Worm (Caenorhabditis elegans) whole organism, mixed stage, embryonic: Measurements from ENCODE around the gene C06H5.13.
"Not testable (repeated sequence)": the region's sequence is repeated elsewhere in the genome, so short reads cannot be mapped to it uniquely, and the experiment has no call there.

Experiments used
- M03D4.4 ChIP-seq: sonication (generic microtip); optimal IDR thresholded peaks from 2 replicates; lab custom pipeline; 2017; ENCODE audit warnings: mild to moderate bottlenecking, missing genetic modification characterization, missing compliant biosample characterization
- bed-3 ChIP-seq: fragments of 200-800 bp; sonication (Bioruptor generic); optimal IDR thresholded peaks from 3 replicates; lab custom pipeline; 2018; ENCODE audit warnings: mild to moderate bottlenecking, missing genetic modification characterization, moderate library complexity, missing compliant biosample characterization
- ceh-39 ChIP-seq: fragments of 150-350 bp; optimal IDR thresholded peaks from 2 replicates; lab custom pipeline; 2014; ENCODE audit warnings: missing biosample characterization, missing genetic modification characterization
- ceh-43 ChIP-seq: fragments of 200-800 bp; sonication (Bioruptor generic); optimal IDR thresholded peaks from 2 replicates; lab custom pipeline; 2018; ENCODE audit warnings: mild to moderate bottlenecking, missing genetic modification characterization, moderate library complexity, missing compliant biosample characterization
- ces-1 ChIP-seq: fragments of 150-350 bp; optimal IDR thresholded peaks from 2 replicates; lab custom pipeline; 2014; ENCODE audit warnings: missing biosample characterization, missing genetic modification reagents, missing genetic modification characterization
- cnd-1 ChIP-seq: fragments of 200-800 bp; sonication (Bioruptor generic); optimal IDR thresholded peaks from 2 replicates; lab custom pipeline; 2018; ENCODE audit warnings: mild to moderate bottlenecking, missing genetic modification characterization, missing compliant biosample characterization
- drap-1 ChIP-seq: fragments of 200-800 bp; sonication (Bioruptor generic); optimal IDR thresholded peaks from 3 replicates; lab custom pipeline; 2018; ENCODE audit warnings: mild to moderate bottlenecking, missing genetic modification characterization, missing compliant biosample characterization
- elt-1 ChIP-seq: sonication (generic microtip); optimal IDR thresholded peaks from 2 replicates; lab custom pipeline; 2017; ENCODE audit warnings: missing genetic modification characterization, mild to moderate bottlenecking, missing compliant biosample characterization, antibody characterized with exemption, moderate library complexity, borderline replicate concordance; ENCODE audit not compliant: insufficient read depth
- elt-3 ChIP-seq: fragments of 150-350 bp; optimal IDR thresholded peaks from 2 replicates; lab custom pipeline; 2014; ENCODE audit warnings: missing biosample characterization, missing genetic modification characterization
- flh-1 ChIP-seq: fragments of 200-800 bp; sonication (Bioruptor generic); optimal IDR thresholded peaks from 2 replicates; lab custom pipeline; 2018; ENCODE audit warnings: mild to moderate bottlenecking, missing genetic modification characterization, moderate library complexity, missing compliant biosample characterization
- ham-2 ChIP-seq: fragments of 200-800 bp; sonication (Bioruptor generic); optimal IDR thresholded peaks from 2 replicates; lab custom pipeline; 2018; ENCODE audit warnings: mild to moderate bottlenecking, missing genetic modification characterization, missing compliant biosample characterization
- lin-13 ChIP-seq: fragments of 150-350 bp; optimal IDR thresholded peaks from 2 replicates; lab custom pipeline; 2014; ENCODE audit warnings: missing biosample characterization, missing genetic modification characterization
- lin-32 ChIP-seq: fragments of 200-800 bp; sonication (Bioruptor generic); optimal IDR thresholded peaks from 2 replicates; lab custom pipeline; 2018; ENCODE audit warnings: mild to moderate bottlenecking, missing genetic modification characterization, missing compliant biosample characterization
- lsy-2 ChIP-seq: fragments of 150-350 bp; optimal IDR thresholded peaks from 2 replicates; lab custom pipeline; 2014; ENCODE audit warnings: missing biosample characterization, missing genetic modification characterization
- mab-5 ChIP-seq: fragments of 150-350 bp; optimal IDR thresholded peaks from 2 replicates; lab custom pipeline; 2014; ENCODE audit warnings: missing biosample characterization, missing genetic modification characterization
- mep-1 ChIP-seq: fragments of 150-350 bp; optimal IDR thresholded peaks from 2 replicates; lab custom pipeline; 2017; ENCODE audit warnings: missing biosample characterization, missing genetic modification reagents, missing genetic modification characterization, inconsistent platforms
- mls-2 ChIP-seq: sonication (generic microtip); optimal IDR thresholded peaks from 2 replicates; lab custom pipeline; 2016; ENCODE audit warnings: mild to moderate bottlenecking, missing genetic modification characterization, moderate library complexity, missing compliant biosample characterization
- nhr-12 ChIP-seq: fragments of 150-350 bp; optimal IDR thresholded peaks from 2 replicates; lab custom pipeline; 2014; ENCODE audit warnings: missing biosample characterization, missing genetic modification characterization
- nhr-237 ChIP-seq: fragments of 150-350 bp; optimal IDR thresholded peaks from 2 replicates; lab custom pipeline; 2014; ENCODE audit warnings: missing biosample characterization, missing genetic modification characterization
- nhr-76 ChIP-seq: sonication (generic microtip); optimal IDR thresholded peaks from 2 replicates; lab custom pipeline; 2017; ENCODE audit warnings: missing biosample characterization, missing genetic modification characterization
- sem-2 ChIP-seq: fragments of 200-800 bp; sonication (Bioruptor generic); optimal IDR thresholded peaks from 2 replicates; lab custom pipeline; 2018; ENCODE audit warnings: mild to moderate bottlenecking, missing genetic modification characterization, missing compliant biosample characterization
- sptf-1 ChIP-seq: sonication (generic microtip); optimal IDR thresholded peaks from 2 replicates; lab custom pipeline; 2017; ENCODE audit warnings: mild to moderate bottlenecking, missing genetic modification characterization, moderate library complexity, missing compliant biosample characterization
- tbx-8 ChIP-seq: fragments of 200-800 bp; sonication (Bioruptor generic); optimal IDR thresholded peaks from 2 replicates; lab custom pipeline; 2018; ENCODE audit warnings: mild to moderate bottlenecking, missing genetic modification characterization, moderate library complexity, missing compliant biosample characterization
- unc-120 ChIP-seq: sonication (generic microtip); optimal IDR thresholded peaks from 2 replicates; lab custom pipeline; 2017; ENCODE audit warnings: missing genetic modification characterization, missing compliant biosample characterization; ENCODE audit not compliant: poor library complexity, severe bottlenecking
- unc-39 ChIP-seq: fragments of 150-350 bp; optimal IDR thresholded peaks from 2 replicates; lab custom pipeline; 2014; ENCODE audit warnings: missing biosample characterization, missing genetic modification characterization
- unc-62 ChIP-seq: fragments of 150-350 bp; optimal IDR thresholded peaks from 2 replicates; lab custom pipeline; 2014; ENCODE audit warnings: missing biosample characterization, missing genetic modification reagents, missing genetic modification characterization
- ztf-11 ChIP-seq: fragments of 150-350 bp; optimal IDR thresholded peaks from 2 replicates; lab custom pipeline; 2014; ENCODE audit warnings: missing biosample characterization, missing genetic modification characterization

Gene C06H5.13

ce11 chrV:17897646-17898045 lies at the start of gene C06H5.13:
Gene C06H5.13, minus strand, starts transcription at chrV:17897746.
- TF ChIP-seq lin-32 (GFP tag; lab: Kevin White, UChicago); tbx-8 (GFP tag; lab: Kevin White, UChicago); ces-1: not testable (repeated sequence)

ce11 chrV:17947266-17947665 lies 49.7 kb upstream of the C06H5.13 start:
- TF ChIP-seq cnd-1 (tag; lab: Kevin White, UChicago) = no peak
- TF ChIP-seq nhr-12 (tag; lab: Kevin White, UChicago) = no peak
- no peak for TF ChIP-seq bed-3 (GFP tag; lab: Kevin White, UChicago)
- TF ChIP-seq mep-1 (tag; lab: Kevin White, UChicago) = no peak
- no peak for TF ChIP-seq unc-39 (tag; lab: Kevin White, UChicago)
- TF ChIP-seq nhr-237 (tag; lab: Kevin White, UChicago) = no peak
- TF ChIP-seq sptf-1 (tag; lab: Kevin White, UChicago) = no peak
- TF ChIP-seq mab-5 (tag; lab: Kevin White, UChicago) = no peak

DNA sequence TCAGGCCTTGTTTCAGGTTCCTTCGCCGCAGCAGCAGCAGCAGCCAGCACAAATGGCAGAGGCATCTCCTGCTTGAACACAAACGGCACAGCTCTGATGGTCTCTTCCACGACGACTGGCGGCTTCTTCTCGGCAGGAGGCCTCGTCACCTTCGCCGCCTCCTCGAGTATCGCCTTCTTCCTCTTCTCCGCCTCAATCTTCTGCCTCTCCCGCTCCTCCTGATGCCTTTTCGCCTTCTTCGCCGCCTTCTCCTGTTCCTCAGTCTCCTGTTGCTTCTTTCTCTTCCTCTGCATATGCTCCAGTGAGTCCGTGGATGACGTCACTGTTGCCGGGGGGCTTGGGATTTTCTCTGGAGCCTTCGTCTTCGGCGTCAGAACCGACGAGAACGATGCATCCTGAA lies 47.9 kb upstream of the C06H5.13 start:
- no peak for TF ChIP-seq nhr-76 (tag; lab: Kevin White, UChicago)
- no peak for TF ChIP-seq ceh-39
- TF ChIP-seq lsy-2 = no peak
- no peak for TF ChIP-seq cnd-1 (tag; lab: Kevin White, UChicago)
- TF ChIP-seq sptf-1 (tag; lab: Kevin White, UChicago) = no peak
- no peak for TF ChIP-seq ceh-43 (GFP tag; lab: Kevin White, UChicago)
- no peak for TF ChIP-seq sem-2 (GFP tag; lab: Kevin White, UChicago)
- no peak for TF ChIP-seq ham-2 (GFP tag; lab: Kevin White, UChicago)
- TF ChIP-seq unc-120 (tag; lab: Kevin White, UChicago) = no peak
- TF ChIP-seq elt-3 = no peak

DNA sequence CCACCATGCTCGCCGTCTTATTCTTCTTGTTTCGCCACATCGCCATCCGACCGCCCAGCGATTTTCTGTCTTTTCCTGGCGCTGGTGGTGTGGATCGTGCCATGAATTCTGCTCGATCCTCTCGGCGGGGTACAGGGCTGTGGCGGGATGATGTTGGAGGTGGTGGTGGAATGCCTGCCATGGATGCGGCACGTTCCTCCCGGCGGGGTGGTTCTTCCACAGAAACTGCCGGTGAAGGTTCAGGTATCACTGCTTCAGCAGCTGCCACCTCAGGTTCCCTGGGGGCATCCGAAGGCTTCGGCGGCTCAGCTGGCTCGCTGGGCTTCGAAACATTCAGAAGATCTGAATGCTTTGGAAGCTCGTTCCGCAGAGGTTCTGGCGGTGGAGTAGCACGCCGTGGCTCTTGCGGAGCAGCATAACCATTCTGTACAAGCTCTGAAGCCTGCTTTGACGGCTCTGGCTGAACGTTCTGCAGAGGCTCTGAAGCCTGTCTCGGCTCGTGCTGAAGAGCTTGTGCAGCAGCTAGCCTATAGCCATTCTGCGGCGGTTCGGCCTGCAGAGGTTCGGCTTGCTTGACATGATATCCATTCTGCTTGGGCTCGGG lies 47.4 kb upstream of the C06H5.13 start:
- TF ChIP-seq flh-1 (GFP tag; lab: Kevin White, UChicago) = no peak
- TF ChIP-seq drap-1 (GFP tag; lab: Kevin White, UChicago) = no peak
- TF ChIP-seq unc-62 (GFP tag; lab: Kevin White, UChicago) = no peak
- no peak for TF ChIP-seq sem-2 (GFP tag; lab: Kevin White, UChicago)
- TF ChIP-seq, all 35 proteins: peak for 0

DNA sequence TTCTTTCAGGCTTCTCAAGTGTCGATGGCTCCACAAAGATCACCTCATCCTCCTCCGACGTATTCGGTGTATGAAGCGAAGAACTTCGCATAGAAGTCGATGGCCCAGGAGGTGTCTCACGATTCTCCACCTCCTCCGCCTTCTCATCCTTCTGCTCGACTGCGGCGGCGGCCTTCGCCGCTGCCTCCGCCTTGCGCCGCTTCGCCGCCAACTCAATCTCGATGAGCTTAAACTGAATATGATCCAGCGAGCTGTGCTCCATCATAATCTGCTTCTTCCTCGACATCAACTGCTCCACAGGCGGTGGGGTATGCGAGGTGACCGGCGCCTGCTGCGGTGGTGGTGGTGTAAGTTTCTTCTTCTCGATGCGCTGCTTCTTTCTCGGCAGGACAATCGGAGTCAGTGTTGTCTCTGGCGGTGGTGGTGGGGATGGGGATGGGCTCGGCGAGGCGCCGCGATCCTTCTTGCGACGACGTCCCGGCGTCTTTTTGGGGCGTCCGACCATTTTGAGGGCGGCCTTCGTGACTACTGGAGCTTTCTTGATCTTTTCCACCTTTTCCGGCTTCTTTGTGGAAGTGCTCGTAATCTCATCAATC lies 46.4 kb upstream of the C06H5.13 start:
- peak; percentile 53 for TF ChIP-seq drap-1 (GFP tag; lab: Kevin White, UChicago)
- TF ChIP-seq lin-32 (GFP tag; lab: Kevin White, UChicago) = no peak

DNA sequence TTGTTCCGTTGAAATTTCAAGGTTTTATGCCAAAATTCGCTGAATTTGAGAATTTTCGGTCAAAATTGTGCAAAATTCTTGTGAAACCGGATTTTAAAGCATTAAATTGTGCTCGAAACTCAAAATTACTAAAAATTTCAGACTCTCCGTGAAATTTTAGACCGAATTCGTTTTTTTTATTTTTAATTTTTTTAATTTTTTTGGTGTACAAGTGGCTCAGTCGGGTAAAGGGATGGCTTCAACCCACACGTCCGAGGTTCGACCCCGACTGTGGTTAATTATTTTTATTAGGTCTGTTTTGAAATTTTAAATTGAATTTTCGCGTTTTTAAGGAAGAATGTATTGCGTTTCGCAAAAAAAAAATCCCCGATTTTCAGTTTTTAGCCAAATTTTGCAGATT lies 41.4 kb upstream of the C06H5.13 start:
- TF ChIP-seq elt-1 (tag; lab: Kevin White, UChicago) = no peak
- TF ChIP-seq M03D4.4 = no peak
- TF ChIP-seq mls-2 = no peak
- no peak for TF ChIP-seq nhr-76 (tag; lab: Kevin White, UChicago)
- no peak for TF ChIP-seq nhr-12 (tag; lab: Kevin White, UChicago)
- TF ChIP-seq unc-39 (tag; lab: Kevin White, UChicago) = no peak
- TF ChIP-seq unc-62 (GFP tag; lab: Kevin White, UChicago) = no peak
- TF ChIP-seq sptf-1 (tag; lab: Kevin White, UChicago) = no peak
- TF ChIP-seq elt-3 = no peak
- TF ChIP-seq lin-13 (tag; lab: Kevin White, UChicago) = no peak
- no peak for TF ChIP-seq ceh-39
- TF ChIP-seq ztf-11 (tag; lab: Kevin White, UChicago) = no peak
- TF ChIP-seq ham-2 (GFP tag; lab: Kevin White, UChicago) = no peak
- TF ChIP-seq, all 35 proteins: peak for 0
